Fruit fly (Drosophila melanogaster) whole organism, prepupa: Measurements from ENCODE around the gene CG10651.

Experiments used
- Blimp-1 ChIP-seq: fragments of 200-800 bp; sonication (Bioruptor generic); optimal IDR thresholded peaks from 3 replicates; lab custom pipeline; 2017; ENCODE audit warnings: missing biosample characterization, missing genetic modification characterization, mild to moderate bottlenecking, moderate library complexity, missing genetic modification reagents
- CG10631 ChIP-seq: fragments of 200-800 bp; sonication (Bioruptor generic); optimal IDR thresholded peaks from 2 replicates; lab custom pipeline; 2016; ENCODE audit warnings: missing biosample characterization, missing genetic modification characterization
- CG10669 ChIP-seq: fragments of 200-800 bp; sonication (Bioruptor generic); optimal IDR thresholded peaks from 3 replicates; lab custom pipeline; 2018; ENCODE audit warnings: missing biosample characterization, mild to moderate bottlenecking, missing genetic modification characterization, moderate library complexity
- CG11294 ChIP-seq: fragments of 200-800 bp; sonication (Bioruptor generic); IDR thresholded peaks from 2 replicates; pipeline ENCODE4 v1.3.6; 2022; ENCODE audit warnings: missing biosample characterization, missing genetic modification characterization
- CG11762 ChIP-seq: fragments of 200-800 bp; sonication (Bioruptor generic); optimal IDR thresholded peaks from 3 replicates; lab custom pipeline; 2016; ENCODE audit warnings: missing biosample characterization, missing genetic modification characterization; ENCODE audit not compliant: insufficient read depth
- CG11902 ChIP-seq: fragments of 200-800 bp; sonication (Bioruptor generic); optimal IDR thresholded peaks from 3 replicates; lab custom pipeline; 2016; ENCODE audit warnings: missing biosample characterization, missing genetic modification characterization
- CG15336 ChIP-seq: fragments of 200-800 bp; sonication (Bioruptor generic); IDR thresholded peaks from 2 replicates; pipeline ENCODE4 v1.3.6; 2022; ENCODE audit warnings: missing biosample characterization, missing genetic modification characterization
- CG1621 ChIP-seq: fragments of 200-800 bp; sonication (Bioruptor generic); optimal IDR thresholded peaks from 3 replicates; lab custom pipeline; 2018; ENCODE audit warnings: missing biosample characterization, mild to moderate bottlenecking, missing genetic modification characterization
- CG16779 ChIP-seq: fragments of 200-800 bp; sonication (Bioruptor generic); optimal IDR thresholded peaks from 3 replicates; lab custom pipeline; 2017; ENCODE audit warnings: missing biosample characterization, mild to moderate bottlenecking, missing genetic modification characterization
- CG32006 ChIP-seq: fragments of 200-800 bp; sonication (Bioruptor generic); optimal IDR thresholded peaks from 3 replicates; lab custom pipeline; 2017; ENCODE audit warnings: missing biosample characterization, mild to moderate bottlenecking, missing genetic modification characterization
- CG34406 ChIP-seq: fragments of 200-800 bp; sonication (Bioruptor generic); optimal IDR thresholded peaks from 3 replicates; lab custom pipeline; 2016; ENCODE audit warnings: missing biosample characterization, missing genetic modification characterization
- CG3919 ChIP-seq: fragments of 200-800 bp; sonication (Bioruptor generic); optimal IDR thresholded peaks from 3 replicates; lab custom pipeline; 2016; ENCODE audit warnings: missing biosample characterization, missing genetic modification characterization
- CG4318 ChIP-seq: fragments of 200-800 bp; sonication (Bioruptor generic); optimal IDR thresholded peaks from 3 replicates; lab custom pipeline; 2017; ENCODE audit warnings: missing biosample characterization, mild to moderate bottlenecking, missing genetic modification characterization
- CG6276 ChIP-seq: fragments of 200-800 bp; sonication (Bioruptor generic); optimal IDR thresholded peaks from 2 replicates; lab custom pipeline; 2017; ENCODE audit warnings: missing biosample characterization, mild to moderate bottlenecking, missing genetic modification characterization
- CG6792 ChIP-seq: fragments of 200-800 bp; sonication (Bioruptor generic); optimal IDR thresholded peaks from 3 replicates; lab custom pipeline; 2016; ENCODE audit warnings: missing biosample characterization, missing genetic modification characterization
- CG6854 ChIP-seq: fragments of 200-800 bp; sonication (Bioruptor generic); optimal IDR thresholded peaks from 2 replicates; lab custom pipeline; 2017; ENCODE audit warnings: missing biosample characterization, mild to moderate bottlenecking, missing genetic modification characterization
- CG7368 ChIP-seq: fragments of 200-800 bp; sonication (Bioruptor generic); optimal IDR thresholded peaks from 3 replicates; lab custom pipeline; 2016; ENCODE audit warnings: missing biosample characterization, missing genetic modification characterization
- CG8119 ChIP-seq: fragments of 200-800 bp; sonication (Bioruptor generic); IDR thresholded peaks from 3 replicates; pipeline ENCODE4 v1.3.6; 2022; ENCODE audit warnings: missing biosample characterization, missing genetic modification characterization
- CG8319 ChIP-seq: fragments of 200-800 bp; sonication (Bioruptor generic); optimal IDR thresholded peaks from 3 replicates; lab custom pipeline; 2016; ENCODE audit warnings: missing biosample characterization, missing genetic modification characterization
- CG8632 ChIP-seq: fragments of 200-800 bp; sonication (Bioruptor generic); optimal IDR thresholded peaks from 3 replicates; lab custom pipeline; 2016; ENCODE audit warnings: missing biosample characterization, missing genetic modification characterization
- CG9139 ChIP-seq: fragments of 200-800 bp; sonication (Bioruptor generic); optimal IDR thresholded peaks from 3 replicates; lab custom pipeline; 2017; ENCODE audit warnings: missing biosample characterization, mild to moderate bottlenecking, missing genetic modification characterization
- Eip75B ChIP-seq: fragments of 200-800 bp; sonication (Bioruptor generic); optimal IDR thresholded peaks from 3 replicates; lab custom pipeline; 2016; ENCODE audit warnings: missing biosample characterization, missing genetic modification characterization
- Eip78C ChIP-seq: fragments of 200-800 bp; sonication (Bioruptor generic); peaks from one replicate; lab custom pipeline; 2016; ENCODE audit warnings: missing biosample characterization, missing genetic modification characterization
- Ets96B ChIP-seq: fragments of 200-800 bp; optimal IDR thresholded peaks from 2 replicates; lab custom pipeline; 2019; ENCODE audit warnings: missing biosample characterization, mild to moderate bottlenecking, missing genetic modification characterization, moderate library complexity
- Gug ChIP-seq: fragments of 200-800 bp; sonication (Bioruptor generic); IDR thresholded peaks from 2 replicates; pipeline ENCODE4 v1.3.6; 2022; ENCODE audit warnings: missing biosample characterization, missing genetic modification characterization
- Hr38 ChIP-seq: sonication (Bioruptor generic); optimal IDR thresholded peaks from 2 replicates; lab custom pipeline; 2016; ENCODE audit warnings: missing biosample characterization, missing genetic modification characterization
- Hr39 ChIP-seq: fragments of 200-800 bp; sonication (Bioruptor generic); optimal IDR thresholded peaks from 2 replicates; lab custom pipeline; 2016; ENCODE audit warnings: missing biosample characterization, missing genetic modification characterization
- Hr4 ChIP-seq: fragments of 200-800 bp; sonication (Bioruptor generic); optimal IDR thresholded peaks from 3 replicates; lab custom pipeline; 2016; ENCODE audit warnings: missing biosample characterization, missing genetic modification characterization
- Met ChIP-seq: fragments of 200-800 bp; sonication (Bioruptor generic); optimal IDR thresholded peaks from 3 replicates; lab custom pipeline; 2016; ENCODE audit warnings: missing biosample characterization, missing genetic modification characterization
- OdsH ChIP-seq: fragments of 200-800 bp; sonication (Bioruptor generic); optimal IDR thresholded peaks from 3 replicates; lab custom pipeline; 2016; ENCODE audit warnings: missing biosample characterization, missing genetic modification characterization
- Smox ChIP-seq: fragments of 200-800 bp; sonication (Bioruptor generic); optimal IDR thresholded peaks from 3 replicates; lab custom pipeline; 2016; ENCODE audit warnings: missing biosample characterization, missing genetic modification characterization
- Sox102F ChIP-seq: fragments of 200-800 bp; sonication (Bioruptor generic); optimal IDR thresholded peaks from 2 replicates; lab custom pipeline; 2016; ENCODE audit warnings: missing biosample characterization, mild to moderate bottlenecking, missing genetic modification characterization
- Sox14 ChIP-seq: fragments of 200-800 bp; sonication (Bioruptor generic); optimal IDR thresholded peaks from 3 replicates; lab custom pipeline; 2016; ENCODE audit warnings: missing biosample characterization, missing genetic modification characterization
- Sox15 ChIP-seq: fragments of 200-800 bp; sonication (Bioruptor generic); optimal IDR thresholded peaks from 3 replicates; lab custom pipeline; 2016; ENCODE audit warnings: missing biosample characterization, missing genetic modification characterization
- achi ChIP-seq: fragments of 200-800 bp; sonication (Bioruptor generic); optimal IDR thresholded peaks from 3 replicates; lab custom pipeline; 2016; ENCODE audit warnings: missing biosample characterization, missing genetic modification characterization
- acj6 ChIP-seq: fragments of 200-800 bp; sonication (Bioruptor generic); optimal IDR thresholded peaks from 3 replicates; lab custom pipeline; 2016; ENCODE audit warnings: missing biosample characterization, missing genetic modification characterization
- cyc ChIP-seq: fragments of 200-800 bp; sonication (Bioruptor generic); optimal IDR thresholded peaks from 3 replicates; lab custom pipeline; 2016; ENCODE audit warnings: missing biosample characterization, missing genetic modification characterization
- dsx ChIP-seq: fragments of 200-800 bp; optimal IDR thresholded peaks from 3 replicates; lab custom pipeline; 2019; ENCODE audit warnings: missing biosample characterization, mild to moderate bottlenecking, missing genetic modification characterization, moderate library complexity; ENCODE audit not compliant: poor library complexity, severe bottlenecking
- eg ChIP-seq: fragments of 200-800 bp; sonication (Bioruptor generic); IDR thresholded peaks from 3 replicates; pipeline ENCODE4 v1.3.6; 2022; ENCODE audit warnings: missing biosample characterization, missing genetic modification characterization
- fd59A ChIP-seq: fragments of 200-800 bp; sonication (Bioruptor generic); optimal IDR thresholded peaks from 2 replicates; lab custom pipeline; 2017; ENCODE audit warnings: missing biosample characterization, mild to moderate bottlenecking, missing genetic modification characterization, missing genetic modification reagents
- fd85E ChIP-seq: fragments of 200-800 bp; sonication (Bioruptor generic); optimal IDR thresholded peaks from 3 replicates; lab custom pipeline; 2016; ENCODE audit warnings: missing biosample characterization, missing genetic modification characterization
- fkh ChIP-seq: fragments of 200-800 bp; sonication (Bioruptor generic); optimal IDR thresholded peaks from 3 replicates; lab custom pipeline; 2017; ENCODE audit warnings: missing biosample characterization, mild to moderate bottlenecking, missing genetic modification characterization, moderate library complexity
- lz ChIP-seq: fragments of 200-800 bp; sonication (Bioruptor generic); optimal IDR thresholded peaks from 3 replicates; lab custom pipeline; 2016; ENCODE audit warnings: missing biosample characterization, missing genetic modification characterization
- net ChIP-seq: fragments of 200-800 bp; sonication (Bioruptor generic); optimal IDR thresholded peaks from 3 replicates; lab custom pipeline; 2016; ENCODE audit warnings: missing biosample characterization, missing genetic modification characterization
- pdm3 ChIP-seq: fragments of 200-800 bp; sonication (Bioruptor generic); optimal IDR thresholded peaks from 3 replicates; lab custom pipeline; 2016; ENCODE audit warnings: missing biosample characterization, missing genetic modification characterization
- salr ChIP-seq, 2 experiments: fragments of 200-800 bp; sonication (Bioruptor generic); optimal IDR thresholded peaks; 3 replicates each; lab custom pipeline; 2016 to 2018; ENCODE audit warnings: missing biosample characterization in 2 of 2, missing genetic modification characterization in 2 of 2, mild to moderate bottlenecking in 1 of 2
- spab ChIP-seq: fragments of 200-800 bp; sonication (Bioruptor generic); optimal IDR thresholded peaks from 2 replicates; lab custom pipeline; 2017; ENCODE audit warnings: missing biosample characterization, mild to moderate bottlenecking, missing genetic modification characterization, missing genetic modification reagents
- ss ChIP-seq, 2 experiments: fragments of 200-800 bp; sonication (Bioruptor generic); optimal IDR thresholded peaks; 2 replicates in 1 of 2; 3 replicates in 1 of 2; lab custom pipeline; 2017 to 2018; ENCODE audit warnings: mild to moderate bottlenecking in 2 of 2, missing biosample characterization in 2 of 2, missing genetic modification characterization in 2 of 2, moderate library complexity in 1 of 2
- svp ChIP-seq: fragments of 200-800 bp; sonication (Bioruptor generic); peaks from one replicate; lab custom pipeline; 2016; ENCODE audit warnings: missing biosample characterization, missing genetic modification characterization
- topi ChIP-seq: fragments of 200-800 bp; sonication (Bioruptor generic); optimal IDR thresholded peaks from 3 replicates; lab custom pipeline; 2016; ENCODE audit warnings: missing biosample characterization, missing genetic modification characterization
- vri ChIP-seq: fragments of 200-800 bp; sonication (Bioruptor generic); optimal IDR thresholded peaks from 3 replicates; lab custom pipeline; 2016; ENCODE audit warnings: missing biosample characterization, mild to moderate bottlenecking, missing genetic modification characterization

The CG10651 gene

DNA sequence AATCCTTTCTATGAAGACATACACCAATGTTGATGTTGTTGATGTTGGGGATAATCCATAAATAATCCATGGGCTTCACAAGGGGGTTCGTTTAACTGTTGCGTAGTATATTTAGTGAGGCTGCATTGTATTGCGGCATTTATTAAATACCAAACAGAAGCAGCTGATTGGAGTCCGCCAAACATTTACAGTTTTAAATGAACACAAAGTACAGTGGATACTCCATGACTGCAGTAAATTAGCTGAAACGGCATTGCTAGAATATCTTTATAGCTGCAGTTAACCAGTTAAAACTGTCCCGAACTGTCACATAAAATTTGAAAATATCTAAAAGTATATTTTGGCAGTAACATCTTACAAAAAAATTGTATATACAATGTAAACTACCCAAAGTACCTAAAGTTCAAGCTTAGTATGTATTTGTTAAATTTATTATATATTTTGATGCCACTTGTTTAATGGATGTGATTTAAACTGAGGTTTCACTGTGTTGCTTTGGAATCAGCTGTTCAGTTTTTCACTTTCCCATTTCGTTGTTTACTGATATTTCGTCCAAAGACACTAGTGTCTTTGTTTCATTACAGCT is 43.5 kb downstream of the CG10651 start, which contains the start of the genes CG10747 and Pyroxd1:
Gene CG10747 (minus strand): TSS at position 255 of the 586 bp plus-strand sequence.
Gene Pyroxd1 (plus strand): TSS at position 342 of the 586 bp plus-strand sequence.
- TF ChIP-seq Eip78C (GFP tag; lab: Kevin White, UChicago): peak; percentile 100
- peak; percentile 98 for TF ChIP-seq CG11294
- TF ChIP-seq Sox102F (GFP tag; lab: Kevin White, UChicago): peak; percentile 99
- peak; percentile 99 for TF ChIP-seq CG10631
- TF ChIP-seq dsx (GFP tag; lab: Kevin White, UChicago): peak; percentile 97
- peak; percentile 99 for TF ChIP-seq CG3919 (GFP tag; lab: Kevin White, UChicago)
- peak; percentile 98 for TF ChIP-seq CG8319
- peak; percentile 98 for TF ChIP-seq CG16779 (tag; lab: Kevin White, UChicago)
- TF ChIP-seq Sox14 (GFP tag; lab: Kevin White, UChicago): peak; percentile 99
- TF ChIP-seq CG6792 (GFP tag; lab: Kevin White, UChicago): peak; percentile 98
- peak; percentile 99 for TF ChIP-seq lz (GFP tag; lab: Kevin White, UChicago)
- peak; percentile 96 for TF ChIP-seq Blimp-1 (GFP tag; lab: Kevin White, UChicago)
- peak; percentile 99 for TF ChIP-seq Hr39 (GFP tag; lab: Kevin White, UChicago)
- peak; percentile 98 for TF ChIP-seq CG8632 (GFP tag; lab: Kevin White, UChicago)
- TF ChIP-seq CG11902 (GFP tag; lab: Kevin White, UChicago): peak; percentile 98
- peak; percentile 97 for TF ChIP-seq spab
- peak; percentile 98 for TF ChIP-seq achi
- TF ChIP-seq CG4318 (GFP tag; lab: Kevin White, UChicago): peak; percentile 99
- peak; percentile 99 for TF ChIP-seq CG15336 (GFP tag; lab: Robert Waterston, UW)
- peak; percentile 98 for TF ChIP-seq Gug
- peak; percentile 96 for TF ChIP-seq vri (GFP tag; lab: Kevin White, UChicago)
- peak; percentile 99 for TF ChIP-seq OdsH (GFP tag; lab: Kevin White, UChicago)
- peak; percentile 99 for TF ChIP-seq CG10669 (GFP tag; lab: Kevin White, UChicago)
- TF ChIP-seq svp (GFP tag; lab: Kevin White, UChicago): peak; percentile 99
- peak; percentile 98 for TF ChIP-seq CG7368
- peak; percentile 96 for TF ChIP-seq CG9139 (GFP tag; lab: Kevin White, UChicago)
- TF ChIP-seq salr (GFP tag; optimal IDR thresholded peaks at IDR 0.05; lab: Kevin White, UChicago): peak; percentile 95 to 99
- TF ChIP-seq fd85E (GFP tag; lab: Kevin White, UChicago): peak; percentile 94
- peak; percentile 97 for TF ChIP-seq CG1621 (tag; lab: Kevin White, UChicago)
- TF ChIP-seq Hr4 (GFP tag; lab: Kevin White, UChicago): peak; percentile 100
- peak; percentile 100 for TF ChIP-seq CG32006
- TF ChIP-seq Sox15: peak; percentile 99
- TF ChIP-seq Hr38 (GFP tag; lab: Kevin White, UChicago): peak; percentile 88
- peak; percentile 98 for TF ChIP-seq Ets96B (tag; lab: Kevin White, UChicago)
- TF ChIP-seq eg (GFP tag; lab: Robert Waterston, UW): peak; percentile 99
- peak; percentile 97 for TF ChIP-seq CG6854
- peak; percentile 99 for TF ChIP-seq Met (GFP tag; lab: Kevin White, UChicago)
- peak; percentile 99 for TF ChIP-seq Smox (GFP tag; lab: Kevin White, UChicago)
- TF ChIP-seq acj6 (GFP tag; lab: Kevin White, UChicago): peak; percentile 99
- TF ChIP-seq fd59A (GFP tag; lab: Kevin White, UChicago): peak; percentile 98
- peak; percentile 99 for TF ChIP-seq CG11762
- peak; percentile 99 for TF ChIP-seq net
- TF ChIP-seq Eip75B (GFP tag; lab: Kevin White, UChicago): peak; percentile 98
- peak; percentile 87 for TF ChIP-seq fkh (GFP tag; lab: Kevin White, UChicago)
- peak; percentile 99 for TF ChIP-seq cyc (GFP tag; lab: Kevin White, UChicago)
- peak; percentile 99 for TF ChIP-seq topi
- peak; percentile 96 to 98 for TF ChIP-seq ss (GFP tag; optimal IDR thresholded peaks at IDR 0.05; lab: Kevin White, UChicago)
- peak; percentile 99 for TF ChIP-seq CG34406 (GFP tag; lab: Kevin White, UChicago)
- TF ChIP-seq pdm3 (GFP tag; lab: Kevin White, UChicago): peak; percentile 99
- peak; percentile 100 for TF ChIP-seq CG8119 (GFP tag; lab: Robert Waterston, UW)
- peak; percentile 99 for TF ChIP-seq CG6276 (GFP tag; lab: Kevin White, UChicago)
